Fruit fly (Drosophila melanogaster) whole organism, embryonic: ENCODE data around the gene CG6937.

Source experiments
- Aef1 ChIP-seq: fragments of 200-800 bp; sonication (Bioruptor generic); IDR thresholded peaks from 3 replicates; pipeline ENCODE4 v1.3.6; 2022; ENCODE audit warnings: missing biosample characterization, missing genetic modification characterization
- B-H1 ChIP-seq: fragments of 200-800 bp; sonication (Bioruptor generic); IDR thresholded peaks from 3 replicates; pipeline ENCODE4 v1.3.6; 2022; ENCODE audit warnings: missing biosample characterization, missing genetic modification characterization
- Blimp-1 ChIP-seq: fragments of 200-800 bp; sonication (Bioruptor generic); optimal IDR thresholded peaks from 3 replicates; lab custom pipeline; 2018; ENCODE audit warnings: missing biosample characterization, missing genetic modification characterization, mild to moderate bottlenecking, moderate library complexity, missing genetic modification reagents
- CG10147 ChIP-seq: fragments of 200-800 bp; sonication (Bioruptor generic); optimal IDR thresholded peaks from 2 replicates; lab custom pipeline; 2019; ENCODE audit warnings: missing biosample characterization, mild to moderate bottlenecking, missing genetic modification characterization, moderate library complexity
- CG11504 ChIP-seq: fragments of 200-800 bp; sonication (Bioruptor generic); optimal IDR thresholded peaks from 3 replicates; lab custom pipeline; 2019; ENCODE audit warnings: missing biosample characterization, mild to moderate bottlenecking, missing genetic modification characterization, moderate library complexity
- CG11723 ChIP-seq: fragments of 200-800 bp; sonication (Bioruptor generic); optimal IDR thresholded peaks from 2 replicates; lab custom pipeline; 2017; ENCODE audit warnings: missing biosample characterization, mild to moderate bottlenecking, missing genetic modification characterization
- CG12155 ChIP-seq: fragments of 200-800 bp; sonication (Bioruptor generic); optimal IDR thresholded peaks from 3 replicates; lab custom pipeline; 2016; ENCODE audit warnings: missing biosample characterization, missing genetic modification characterization
- CG12744 ChIP-seq: fragments of 200-800 bp; sonication (Bioruptor generic); optimal IDR thresholded peaks from 2 replicates; lab custom pipeline; 2016; ENCODE audit warnings: missing biosample characterization, missing genetic modification characterization
- CG13123 ChIP-seq: fragments of 200-800 bp; sonication (Bioruptor generic); optimal IDR thresholded peaks from 2 replicates; lab custom pipeline; 2016; ENCODE audit warnings: missing biosample characterization, missing genetic modification characterization
- CG13775 ChIP-seq: fragments of 200-800 bp; sonication (Bioruptor generic); optimal IDR thresholded peaks from 3 replicates; lab custom pipeline; 2017; ENCODE audit warnings: missing biosample characterization, mild to moderate bottlenecking, missing genetic modification characterization
- CG14014 ChIP-seq: fragments of 200-800 bp; sonication (Bioruptor generic); IDR thresholded peaks from 2 replicates; pipeline ENCODE4 v1.3.6; 2022; ENCODE audit warnings: missing biosample characterization, missing genetic modification characterization
- CG14441 ChIP-seq: fragments of 200-800 bp; sonication (Bioruptor generic); IDR thresholded peaks from 2 replicates; pipeline ENCODE4 v1.3.6; 2022; ENCODE audit warnings: missing biosample characterization, missing genetic modification characterization
- CG17328 ChIP-seq: fragments of 200-800 bp; sonication (Bioruptor generic); IDR thresholded peaks from 2 replicates; pipeline ENCODE4 v1.3.6; 2022; ENCODE audit warnings: missing biosample characterization, missing genetic modification characterization
- CG17359 ChIP-seq: fragments of 200-800 bp; sonication (Bioruptor generic); optimal IDR thresholded peaks from 3 replicates; lab custom pipeline; 2018; ENCODE audit warnings: missing biosample characterization, mild to moderate bottlenecking, missing genetic modification characterization, moderate library complexity
- CG17385 ChIP-seq: fragments of 200-800 bp; sonication (Bioruptor generic); optimal IDR thresholded peaks from 3 replicates; lab custom pipeline; 2018; ENCODE audit warnings: missing biosample characterization, mild to moderate bottlenecking, missing genetic modification characterization
- CG17912 ChIP-seq: fragments of 200-800 bp; sonication (Bioruptor generic); optimal IDR thresholded peaks from 2 replicates; lab custom pipeline; 2018; ENCODE audit warnings: missing biosample characterization, mild to moderate bottlenecking, missing genetic modification characterization
- CG18599 ChIP-seq: fragments of 200-800 bp; sonication (Bioruptor generic); optimal IDR thresholded peaks from 3 replicates; lab custom pipeline; 2017; ENCODE audit warnings: missing biosample characterization, missing genetic modification characterization, mild to moderate bottlenecking, moderate library complexity, missing genetic modification reagents
- CG2116 ChIP-seq: fragments of 200-800 bp; sonication (Bioruptor generic); optimal IDR thresholded peaks from 3 replicates; lab custom pipeline; 2018; ENCODE audit warnings: missing biosample characterization, mild to moderate bottlenecking, missing genetic modification characterization
- CG30403 ChIP-seq: fragments of 200-800 bp; sonication (Bioruptor generic); optimal IDR thresholded peaks from 3 replicates; lab custom pipeline; 2016; ENCODE audit warnings: missing biosample characterization, missing genetic modification characterization
- CG4707 ChIP-seq: fragments of 200-800 bp; sonication (Bioruptor generic); optimal IDR thresholded peaks from 2 replicates; lab custom pipeline; 2018; ENCODE audit warnings: missing biosample characterization, mild to moderate bottlenecking, missing genetic modification characterization, moderate library complexity
- CG5180 ChIP-seq: fragments of 200-800 bp; sonication (Bioruptor generic); optimal IDR thresholded peaks from 3 replicates; lab custom pipeline; 2017; ENCODE audit warnings: missing biosample characterization, missing genetic modification characterization, mild to moderate bottlenecking, moderate library complexity, missing genetic modification reagents
- CG6254 ChIP-seq: fragments of 200-800 bp; sonication (Bioruptor generic); optimal IDR thresholded peaks from 3 replicates; lab custom pipeline; 2017; ENCODE audit warnings: mild to moderate bottlenecking, missing biosample characterization, missing genetic modification reagents, missing genetic modification characterization
- CG7839 ChIP-seq: fragments of 200-800 bp; sonication (Bioruptor generic); optimal IDR thresholded peaks from 3 replicates; lab custom pipeline; 2018; ENCODE audit warnings: missing biosample characterization, mild to moderate bottlenecking, missing genetic modification characterization, moderate library complexity
- CG9437 ChIP-seq: fragments of 200-800 bp; sonication (Bioruptor generic); optimal IDR thresholded peaks from 2 replicates; lab custom pipeline; 2018; ENCODE audit warnings: missing biosample characterization, mild to moderate bottlenecking, missing genetic modification characterization
- CG9932 ChIP-seq: fragments of 200-800 bp; sonication (Bioruptor generic); IDR thresholded peaks from 2 replicates; pipeline ENCODE4 v1.3.6; 2022; ENCODE audit warnings: missing biosample characterization, missing genetic modification characterization
- D ChIP-seq, 2 experiments: fragments of 200-800 bp in 1 of 2; fragments of >200 bp in 1 of 2; sonication (Bioruptor generic) in 1 of 2; optimal IDR thresholded peaks; 2 replicates in 1 of 2; 3 replicates in 1 of 2; lab custom pipeline; 2017; ENCODE audit warnings: mild to moderate bottlenecking in 1 of 2, missing biosample characterization in 1 of 2, missing genetic modification characterization in 1 of 2, missing genetic modification reagents in 1 of 2
- Dbx ChIP-seq: fragments of 200-800 bp; sonication (Bioruptor generic); IDR thresholded peaks from 3 replicates; pipeline ENCODE4 v1.3.6; 2022; ENCODE audit warnings: missing biosample characterization, missing genetic modification characterization
- Dref ChIP-seq: fragments of 200-800 bp; sonication (Bioruptor generic); IDR thresholded peaks from 2 replicates; pipeline ENCODE4 v1.3.6; 2022; ENCODE audit warnings: missing biosample characterization, missing genetic modification characterization
- HLHmδ ChIP-seq: fragments of 200-800 bp; sonication (Bioruptor generic); optimal IDR thresholded peaks from 2 replicates; lab custom pipeline; 2018; ENCODE audit warnings: missing biosample characterization, mild to moderate bottlenecking, missing genetic modification characterization, moderate library complexity
- HmgZ ChIP-seq: fragments of 200-800 bp; sonication (Bioruptor generic); optimal IDR thresholded peaks from 2 replicates; lab custom pipeline; 2018; ENCODE audit warnings: missing biosample characterization, mild to moderate bottlenecking, missing genetic modification characterization
- Hr51 ChIP-seq, 2 experiments: fragments of 200-800 bp; sonication (Bioruptor generic); optimal IDR thresholded peaks; 2 replicates in 1 of 2; 3 replicates in 1 of 2; lab custom pipeline; 2016 to 2018; ENCODE audit warnings: missing biosample characterization in 2 of 2, missing genetic modification characterization in 2 of 2, mild to moderate bottlenecking in 1 of 2, moderate library complexity in 1 of 2
- MBD-R2 ChIP-seq: fragments of 200-800 bp; sonication (Bioruptor generic); IDR thresholded peaks from 2 replicates; pipeline ENCODE4 v1.3.6; 2022; ENCODE audit warnings: missing biosample characterization, missing genetic modification characterization
- Mrtf ChIP-seq: fragments of 200-800 bp; sonication (Bioruptor generic); IDR thresholded peaks from 3 replicates; pipeline ENCODE4 v1.3.6; 2022; ENCODE audit warnings: missing biosample characterization, missing genetic modification characterization
- Oli ChIP-seq: fragments of 200-800 bp; sonication (Bioruptor generic); optimal IDR thresholded peaks from 2 replicates; lab custom pipeline; 2018; ENCODE audit warnings: missing biosample characterization, mild to moderate bottlenecking, missing genetic modification characterization, moderate library complexity
- bab2 ChIP-seq: fragments of 200-800 bp; sonication (Bioruptor generic); optimal IDR thresholded peaks from 2 replicates; lab custom pipeline; 2016; ENCODE audit warnings: missing biosample characterization, missing genetic modification characterization
- bcd ChIP-seq: fragments of 200-800 bp; sonication (Bioruptor generic); optimal IDR thresholded peaks from 2 replicates; lab custom pipeline; 2017; ENCODE audit warnings: missing biosample characterization, mild to moderate bottlenecking, missing genetic modification characterization
- bsh ChIP-seq, 2 experiments: fragments of 200-800 bp; sonication (Bioruptor generic); optimal IDR thresholded peaks; 2 replicates each; lab custom pipeline; 2017 to 2018; ENCODE audit warnings: mild to moderate bottlenecking in 2 of 2, missing biosample characterization in 2 of 2, missing genetic modification characterization in 2 of 2, moderate library complexity in 1 of 2
- chif ChIP-seq, 2 experiments: fragments of 200-800 bp; sonication (Bioruptor generic); optimal IDR thresholded peaks; 3 replicates each; lab custom pipeline; 2016; ENCODE audit warnings: missing biosample characterization in 2 of 2, missing genetic modification characterization in 2 of 2
- ci ChIP-seq: fragments of 200-800 bp; sonication (Bioruptor generic); IDR thresholded peaks from 3 replicates; pipeline ENCODE4 v1.3.6; 2022; ENCODE audit warnings: missing biosample characterization, missing genetic modification characterization
- gsb ChIP-seq: fragments of 200-800 bp; sonication (Bioruptor generic); IDR thresholded peaks from 2 replicates; pipeline ENCODE4 v1.3.6; 2022; ENCODE audit warnings: missing biosample characterization, missing genetic modification characterization
- ham ChIP-seq: fragments of 200-800 bp; sonication (Bioruptor generic); IDR thresholded peaks from 2 replicates; pipeline ENCODE4 v1.3.6; 2022; ENCODE audit warnings: missing biosample characterization, missing genetic modification characterization
- hth ChIP-seq: fragments of >200 bp; optimal IDR thresholded peaks from 2 replicates; lab custom pipeline; 2017; ENCODE audit warnings: inconsistent platforms
- mam ChIP-seq: fragments of 200-800 bp; sonication (Bioruptor generic); optimal IDR thresholded peaks from 3 replicates; lab custom pipeline; 2016; ENCODE audit warnings: missing biosample characterization, missing genetic modification characterization
- row ChIP-seq: fragments of 200-800 bp; sonication (Bioruptor generic); IDR thresholded peaks from 3 replicates; pipeline ENCODE4 v1.3.6; 2022; ENCODE audit warnings: missing biosample characterization, missing genetic modification characterization
- sens ChIP-seq: fragments of 200-800 bp; sonication (Bioruptor generic); peaks from one replicate; lab custom pipeline; 2016; ENCODE audit warnings: missing biosample characterization, missing genetic modification characterization
- sima ChIP-seq: fragments of 200-800 bp; sonication (Bioruptor generic); optimal IDR thresholded peaks from 2 replicates; lab custom pipeline; 2016; ENCODE audit warnings: missing biosample characterization, missing genetic modification characterization
- slbo ChIP-seq: fragments of 200-800 bp; sonication (Bioruptor generic); IDR thresholded peaks from 2 replicates; pipeline ENCODE4 v1.3.6; 2022; ENCODE audit warnings: missing biosample characterization, missing genetic modification characterization
- sqz ChIP-seq: fragments of 200-800 bp; sonication (Bioruptor generic); optimal IDR thresholded peaks from 3 replicates; lab custom pipeline; 2018; ENCODE audit warnings: missing biosample characterization, mild to moderate bottlenecking, missing genetic modification characterization
- ssp ChIP-seq: fragments of 200-800 bp; sonication (Bioruptor generic); IDR thresholded peaks from 2 replicates; pipeline ENCODE4 v1.3.6; 2022; ENCODE audit warnings: missing biosample characterization, missing genetic modification characterization
- tgo ChIP-seq: fragments of 200-800 bp; sonication (Bioruptor generic); IDR thresholded peaks from 3 replicates; pipeline ENCODE4 v1.3.6; 2022; ENCODE audit warnings: missing biosample characterization, missing genetic modification characterization

CG6937 gene

DNA sequence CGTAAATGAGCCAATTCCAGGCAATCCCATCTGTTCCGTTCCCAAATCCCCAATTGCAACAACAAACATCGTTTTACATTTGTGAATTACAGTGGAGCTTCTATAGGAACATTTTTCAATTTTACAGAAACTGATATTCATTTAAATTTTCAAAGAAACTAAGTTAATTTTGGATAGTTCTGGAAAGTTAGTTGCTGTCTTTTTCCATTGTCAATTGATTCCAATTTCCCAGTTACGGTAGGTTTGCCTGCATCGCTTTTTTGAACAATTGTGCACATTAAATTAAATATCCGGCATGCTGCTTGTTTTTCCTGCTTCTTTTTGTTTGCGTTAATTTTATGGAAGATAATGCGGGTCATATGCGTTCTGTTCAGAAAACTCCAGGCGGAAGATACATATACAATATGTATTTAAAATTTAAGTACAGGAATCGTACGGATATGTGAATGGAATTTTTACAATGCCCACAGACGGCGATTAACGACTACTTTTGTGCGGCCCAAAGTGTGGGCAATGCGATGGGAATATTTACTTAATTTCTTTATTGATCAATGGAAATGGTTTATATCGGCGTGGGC is 43.5 kb downstream of the CG6937 start (continued):
- TF ChIP-seq MBD-R2 (GFP tag; lab: Robert Waterston, UW) (peak; percentile 23; the same call in 1 of the 2 replicates), chif (GFP tag; optimal IDR thresholded peaks at IDR 0.05; lab: Kevin White, UChicago) (peak in 1 of 2 experiments; percentile 43), gsb (GFP tag; lab: Robert Waterston, UW) (no peak), ham (GFP tag; lab: Robert Waterston, UW) (no peak), slbo (GFP tag; lab: Robert Waterston, UW) (peak; percentile 78), CG9437 (GFP tag; lab: Kevin White, UChicago) (peak; percentile 20), HmgZ (peak; percentile 22), CG17328 (peak; percentile 38; the same call in 1 of the 2 replicates), row (GFP tag; lab: Robert Waterston, UW) (peak; percentile 75), CG14441 (GFP tag; lab: Robert Waterston, UW) (peak; percentile 49; the same call in 1 of the 2 replicates), ssp (GFP tag; lab: Robert Waterston, UW) (no peak), CG17912 (no peak), CG10147 (GFP tag; lab: Kevin White, UChicago) (no peak), CG30403 (GFP tag; lab: Kevin White, UChicago) (peak; percentile 8), CG17359 (tag; lab: Kevin White, UChicago) (no peak), Hr51 (GFP tag; optimal IDR thresholded peaks at IDR 0.05; lab: Kevin White, UChicago) (peak in 1 of 2 experiments; percentile 58), D (optimal IDR thresholded peaks at IDR 0.05; lab: Kevin White, UChicago) (no peak), D (GFP tag; optimal IDR thresholded peaks at IDR 0.05; lab: Kevin White, UChicago) (no peak), CG6254 (no peak), mam (GFP tag; lab: Kevin White, UChicago) (peak; percentile 44), CG5180 (GFP tag; lab: Kevin White, UChicago) (no peak), bcd (GFP tag; lab: Kevin White, UChicago) (no peak), B-H1 (GFP tag; lab: Robert Waterston, UW) (no peak), CG11723 (GFP tag; lab: Kevin White, UChicago) (peak; percentile 19), Dref (no peak), bab2 (GFP tag; lab: Kevin White, UChicago) (peak; percentile 15), CG13775 (GFP tag; lab: Kevin White, UChicago) (no peak), HLHmδ (GFP tag; lab: Kevin White, UChicago) (no peak), bsh (GFP tag; optimal IDR thresholded peaks at IDR 0.05; lab: Kevin White, UChicago) (peak in 1 of 2 experiments; percentile 49), ci (GFP tag; lab: Robert Waterston, UW) (0 out of 3 replicates have a peak, but pooled peaks have one; percentile 42), sima (no peak), Mrtf (GFP tag; lab: Robert Waterston, UW) (no peak), CG11504 (peak; percentile 54), tgo (GFP tag; lab: Robert Waterston, UW) (no peak), hth (lab: Kevin White, UChicago) (no peak), CG13123 (GFP tag; lab: Kevin White, UChicago) (no peak), CG12744 (GFP tag; lab: Kevin White, UChicago) (no peak), Oli (tag; lab: Kevin White, UChicago) (peak; percentile 39), sens (GFP tag; lab: Kevin White, UChicago) (peak; percentile 64), Aef1 (no peak), CG17385 (GFP tag; lab: Kevin White, UChicago) (peak; percentile 50), CG14014 (GFP tag; lab: Robert Waterston, UW) (peak; percentile 55; the same call in 1 of the 2 replicates), CG7839 (tag; lab: Kevin White, UChicago) (peak; percentile 20), CG12155 (GFP tag; lab: Kevin White, UChicago) (peak; percentile 28), sqz (GFP tag; lab: Kevin White, UChicago) (no peak), CG4707 (GFP tag; lab: Kevin White, UChicago) (peak; percentile 1), CG2116 (GFP tag; lab: Kevin White, UChicago) (no peak), Blimp-1 (GFP tag; lab: Kevin White, UChicago) (no peak), Dbx (GFP tag; lab: Robert Waterston, UW) (no peak), CG9932 (GFP tag; lab: Robert Waterston, UW) (peak; percentile 68), CG18599 (GFP tag; lab: Kevin White, UChicago) (peak; percentile 5)
